Fruit fly (Drosophila melanogaster) whole organism, wandering third instar larva: ENCODE data around the gene CalpB.

ENCODE experiments used
- CG32264 ChIP-seq: fragments of 200-800 bp; sonication (Bioruptor generic); optimal IDR thresholded peaks from 2 replicates; lab custom pipeline; 2016; ENCODE audit warnings: missing biosample characterization, missing genetic modification characterization
- HLH106 ChIP-seq: fragments of 200-800 bp; optimal IDR thresholded peaks from 3 replicates; lab custom pipeline; 2019; ENCODE audit warnings: missing biosample characterization, mild to moderate bottlenecking, missing genetic modification characterization, moderate library complexity
- Hr83 ChIP-seq: fragments of 200-300 bp; sonication (Bioruptor generic); optimal IDR thresholded peaks from 2 replicates; lab custom pipeline; 2016; ENCODE audit warnings: missing biosample characterization, mild to moderate bottlenecking, missing genetic modification characterization, moderate library complexity; ENCODE audit not compliant: poor library complexity, severe bottlenecking
- Jra ChIP-seq: sonication (Bioruptor generic); optimal IDR thresholded peaks from 2 replicates; lab custom pipeline; 2016; ENCODE audit warnings: missing biosample characterization, missing genetic modification characterization
- Myc ChIP-seq: fragments of >200 bp; optimal IDR thresholded peaks from 2 replicates; lab custom pipeline; 2017
- N ChIP-seq: fragments of >200 bp; optimal IDR thresholded peaks from 2 replicates; lab custom pipeline; 2018; ENCODE audit warnings: missing biosample characterization, missing external identifiers, missing genetic modification characterization
- Rel ChIP-seq, 2 experiments: fragments of 200-800 bp; sonication (Bioruptor generic) in 1 of 2; optimal IDR thresholded peaks; 2 replicates in 1 of 2; 3 replicates in 1 of 2; lab custom pipeline; 2016 to 2019; ENCODE audit warnings: mild to moderate bottlenecking in 2 of 2, missing biosample characterization in 2 of 2, missing genetic modification characterization in 2 of 2, moderate library complexity in 1 of 2
- Sp1 ChIP-seq: fragments of 200-800 bp; sonication (Bioruptor generic); optimal IDR thresholded peaks from 3 replicates; lab custom pipeline; 2019; ENCODE audit warnings: missing biosample characterization, mild to moderate bottlenecking, missing genetic modification characterization, moderate library complexity
- br ChIP-seq: fragments of 200-800 bp; sonication (Bioruptor generic); optimal IDR thresholded peaks from 2 replicates; lab custom pipeline; 2016; ENCODE audit warnings: missing biosample characterization, missing genetic modification characterization
- h ChIP-seq: fragments of 200-800 bp; sonication (Bioruptor generic); optimal IDR thresholded peaks from 3 replicates; lab custom pipeline; 2016; ENCODE audit warnings: missing biosample characterization, mild to moderate bottlenecking, missing genetic modification characterization
- lola ChIP-seq: fragments of >200 bp; optimal IDR thresholded peaks from 2 replicates; lab custom pipeline; 2017; ENCODE audit warnings: missing biosample characterization, missing genetic modification characterization
- pan ChIP-seq: fragments of >200 bp; optimal IDR thresholded peaks from 2 replicates; lab custom pipeline; 2017
- sv ChIP-seq: fragments of 200-800 bp; sonication (Bioruptor generic); optimal IDR thresholded peaks from 3 replicates; lab custom pipeline; 2016; ENCODE audit warnings: missing biosample characterization, missing genetic modification characterization
- usp ChIP-seq: fragments of >200 bp; optimal IDR thresholded peaks from 2 replicates; lab custom pipeline; 2017; ENCODE audit warnings: missing biosample characterization, missing genetic modification characterization

- TF ChIP-seq CG32264 (GFP tag; lab: Kevin White, UChicago): no peak
- TF ChIP-seq Hr83 (GFP tag; lab: Kevin White, UChicago): no peak
- no peak for TF ChIP-seq h (GFP tag; lab: Kevin White, UChicago)
- no peak for TF ChIP-seq Rel (GFP tag; optimal IDR thresholded peaks at IDR 0.05; lab: Kevin White, UChicago)
- TF ChIP-seq Rel (tag; optimal IDR thresholded peaks at IDR 0.05; lab: Kevin White, UChicago): no peak
- no peak for TF ChIP-seq pan (lab: Kevin White, UChicago)
- no peak for TF ChIP-seq br (GFP tag; lab: Kevin White, UChicago)
- TF ChIP-seq lola (GFP tag; lab: Kevin White, UChicago): no peak
- TF ChIP-seq Sp1 (GFP tag; lab: Kevin White, UChicago): no peak
- no peak for TF ChIP-seq HLH106
- TF ChIP-seq usp (GFP tag; lab: Kevin White, UChicago): no peak
- TF ChIP-seq Myc: no peak
- TF ChIP-seq Jra (GFP tag; lab: Kevin White, UChicago): no peak
- no peak for TF ChIP-seq N
- no peak for TF ChIP-seq sv
Measured at dm6 chr3L:9878685-9879084, 9.9 kb upstream of the CalpB start, which contains the start of gene CG34382.
